Fruit fly (Drosophila melanogaster) whole organism, wandering third instar larva: ENCODE data around the gene CG3632.
A peak's percentile ranks its signal among the peaks of the same experiment; 100 is the strongest.

ENCODE experiments used
- Myc ChIP-seq: fragments of >200 bp; optimal IDR thresholded peaks from 2 replicates; lab custom pipeline; 2017
- N ChIP-seq: fragments of >200 bp; optimal IDR thresholded peaks from 2 replicates; lab custom pipeline; 2018; ENCODE audit warnings: missing biosample characterization, missing external identifiers, missing genetic modification characterization
- tai ChIP-seq: sonication (Bioruptor generic); optimal IDR thresholded peaks from 2 replicates; lab custom pipeline; 2016; ENCODE audit warnings: missing biosample characterization, missing genetic modification characterization
- woc ChIP-seq: sonication (Bioruptor generic); optimal IDR thresholded peaks from 2 replicates; lab custom pipeline; 2016; ENCODE audit warnings: missing biosample characterization, mild to moderate bottlenecking, missing genetic modification characterization

CG3632 gene

DNA sequence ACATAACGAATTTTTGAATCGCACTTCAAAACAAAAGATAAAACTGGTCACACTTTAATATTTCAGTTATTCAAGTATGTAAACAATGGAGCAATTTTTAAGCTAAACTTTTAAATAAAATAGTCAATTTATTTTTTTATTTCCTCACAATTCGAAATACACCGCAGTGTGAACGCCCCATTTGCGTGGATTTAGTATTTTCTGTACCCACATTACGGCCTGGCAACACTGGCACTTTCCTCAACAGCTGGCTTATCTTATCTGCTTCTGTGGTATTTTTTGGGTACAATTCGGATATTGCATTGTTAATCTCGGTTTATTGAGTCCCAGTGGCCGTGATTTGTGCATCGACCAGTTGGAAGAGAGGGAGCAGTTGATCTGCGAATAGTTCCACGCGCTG lies 53.6 kb downstream of the CG3632 start, which contains the start of gene sl:
TSS of gene sl (plus strand) at position 254 of the 400 bp plus-strand sequence.
- TF ChIP-seq woc (GFP tag; lab: Kevin White, UChicago) (peak; percentile 17), tai (no peak), Myc (peak; percentile 12), N (GFP tag; lab: Kevin White, UChicago) (peak; percentile 80)
- TF ChIP-seq, all 38 proteins: peak for 3
